Fruit fly (Drosophila melanogaster): ENCODE data around the gene Atg2.
A peak's percentile ranks its signal among the peaks of the same experiment; 100 is the strongest.

Gene Atg2

DNA sequence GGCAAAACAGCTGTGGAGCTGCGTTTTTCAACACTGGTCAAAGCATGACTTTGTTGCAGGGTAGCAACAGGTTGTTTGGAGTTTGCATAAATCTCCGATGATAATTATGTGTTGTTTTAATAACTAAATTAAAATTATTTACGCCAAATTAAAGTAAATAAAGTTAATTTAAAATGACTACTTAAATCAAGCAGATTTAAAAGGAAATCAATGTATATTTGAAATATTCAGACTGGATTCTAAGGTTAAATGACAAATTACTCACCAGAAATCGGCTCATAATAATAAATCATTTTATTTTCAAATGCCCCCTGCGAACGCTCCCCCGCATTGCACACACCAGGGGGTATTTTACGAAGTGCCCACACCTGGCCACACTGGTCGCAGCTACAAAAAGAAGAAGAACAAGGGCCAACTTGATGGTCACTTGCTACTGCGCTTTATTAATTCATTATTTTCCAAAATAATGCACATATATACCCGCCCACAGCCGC, at the start of gene Atg2, which contains the start of gene CG12093:
Gene Atg2 (plus strand): TSS at position 371 of the 494 bp plus-strand sequence.
Gene CG12093 (minus strand): TSS at position 40 of the 494 bp plus-strand sequence.
- peak; percentile 96 for TF ChIP-seq CG11617 (GFP tag; optimal IDR thresholded peaks at IDR 0.05)
- TF ChIP-seq cnc (optimal IDR thresholded peaks at IDR 0.05), result no peak
- TF ChIP-seq CG1620 (GFP tag; optimal IDR thresholded peaks at IDR 0.05), result peak; percentile 95
- peak; percentile 95 for TF ChIP-seq CG33017 (tag; optimal IDR thresholded peaks at IDR 0.05)
- TF ChIP-seq CG12768 (GFP tag; optimal IDR thresholded peaks at IDR 0.05), result peak; percentile 94
- TF ChIP-seq CG14711 (tag; optimal IDR thresholded peaks at IDR 0.05), result peak; percentile 88
- TF ChIP-seq tj (GFP tag; optimal IDR thresholded peaks at IDR 0.05), result peak; percentile 85
- TF ChIP-seq CG7101 (tag; optimal IDR thresholded peaks at IDR 0.05), result peak; percentile 97
- TF ChIP-seq toe (GFP tag; optimal IDR thresholded peaks at IDR 0.05), result peak; percentile 92
- TF ChIP-seq kay (GFP tag; ENCODE audit: borderline replicate concordance), result no peak
- peak; percentile 95 for TF ChIP-seq bab1 (GFP tag; optimal IDR thresholded peaks at IDR 0.05)
- TF ChIP-seq cic (GFP tag; optimal IDR thresholded peaks at IDR 0.05), result peak; percentile 72
- TF ChIP-seq CG5204 (GFP tag; optimal IDR thresholded peaks at IDR 0.05), result no peak
- peak; percentile 88 for TF ChIP-seq ovo (GFP tag; optimal IDR thresholded peaks at IDR 0.05)
- peak; percentile 84 for TF ChIP-seq Hr96 (GFP tag; optimal IDR thresholded peaks at IDR 0.05)
- peak; percentile 88 for TF ChIP-seq Mnt (GFP tag; optimal IDR thresholded peaks at IDR 0.05)
- peak; percentile 95 for TF ChIP-seq CG7045 (GFP tag; optimal IDR thresholded peaks at IDR 0.05)
- TF ChIP-seq Crg-1 (GFP tag; optimal IDR thresholded peaks at IDR 0.05), result peak; percentile 92
- TF ChIP-seq Clk (GFP tag; optimal IDR thresholded peaks at IDR 0.05), result peak; percentile 89
- peak; percentile 82 for TF ChIP-seq pad (GFP tag; optimal IDR thresholded peaks at IDR 0.05)

DNA sequence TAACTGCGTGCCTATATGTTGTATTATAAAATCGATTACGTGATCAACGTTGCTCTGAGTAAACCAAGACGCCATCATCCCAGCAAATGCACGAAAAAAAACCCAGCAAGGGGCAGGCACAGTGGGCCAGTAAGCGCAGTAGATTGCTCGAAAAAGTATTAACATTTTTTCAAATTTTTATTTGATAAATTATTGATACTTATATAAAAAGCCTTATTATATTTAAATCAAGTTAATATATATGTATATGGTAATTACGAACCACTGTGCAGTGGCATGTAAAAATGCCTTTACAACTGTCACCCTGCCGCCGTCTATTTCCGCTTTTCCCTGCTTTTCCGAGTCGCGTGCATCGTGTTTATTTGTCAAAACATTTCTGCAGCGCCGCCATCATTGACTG, 47.1 kb upstream of the Atg2 start:
- TF ChIP-seq bab1 (GFP tag; optimal IDR thresholded peaks at IDR 0.05) (no peak), CG5204 (GFP tag; optimal IDR thresholded peaks at IDR 0.05) (no peak), pad (GFP tag; optimal IDR thresholded peaks at IDR 0.05) (no peak), kay (GFP tag; ENCODE audit: borderline replicate concordance) (no peak), Mnt (GFP tag; optimal IDR thresholded peaks at IDR 0.05) (no peak), toe (GFP tag; optimal IDR thresholded peaks at IDR 0.05) (no peak), CG12768 (GFP tag; optimal IDR thresholded peaks at IDR 0.05) (no peak), Clk (GFP tag; optimal IDR thresholded peaks at IDR 0.05) (no peak), CG14711 (tag; optimal IDR thresholded peaks at IDR 0.05) (no peak), ovo (GFP tag; optimal IDR thresholded peaks at IDR 0.05) (no peak), Crg-1 (GFP tag; optimal IDR thresholded peaks at IDR 0.05) (no peak), CG7101 (tag; optimal IDR thresholded peaks at IDR 0.05) (no peak), CG1620 (GFP tag; optimal IDR thresholded peaks at IDR 0.05) (no peak), tj (GFP tag; optimal IDR thresholded peaks at IDR 0.05) (no peak), CG7045 (GFP tag; optimal IDR thresholded peaks at IDR 0.05) (no peak)

DNA sequence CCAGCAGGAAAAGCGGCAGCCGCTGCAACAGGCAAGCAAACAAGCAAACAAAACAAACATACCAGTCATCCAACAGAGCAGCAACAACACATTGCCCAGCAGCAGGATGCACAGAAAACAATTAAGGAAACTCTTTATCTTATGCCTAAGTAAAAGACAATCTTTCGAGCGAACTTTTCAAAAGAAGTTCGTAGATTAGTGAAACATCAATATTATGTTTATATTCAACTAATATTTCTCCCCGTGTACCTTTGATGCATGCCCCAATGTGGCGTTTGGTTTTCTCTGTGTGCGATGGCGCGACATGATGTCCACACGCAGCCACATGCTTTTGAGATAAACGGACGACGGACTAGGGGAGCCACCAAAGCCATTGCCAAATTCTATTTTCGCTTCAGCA, 43.2 kb upstream of the Atg2 start:
- TF ChIP-seq Clk (GFP tag; optimal IDR thresholded peaks at IDR 0.05) (no peak), CG12768 (GFP tag; optimal IDR thresholded peaks at IDR 0.05) (no peak), CG7101 (tag; optimal IDR thresholded peaks at IDR 0.05) (no peak), toe (GFP tag; optimal IDR thresholded peaks at IDR 0.05) (no peak), CG1620 (GFP tag; optimal IDR thresholded peaks at IDR 0.05) (no peak), pad (GFP tag; optimal IDR thresholded peaks at IDR 0.05) (no peak), CG5204 (GFP tag; optimal IDR thresholded peaks at IDR 0.05) (no peak), cnc (optimal IDR thresholded peaks at IDR 0.05) (no peak), CG11617 (GFP tag; optimal IDR thresholded peaks at IDR 0.05) (no peak), bab1 (GFP tag; optimal IDR thresholded peaks at IDR 0.05) (no peak), Crg-1 (GFP tag; optimal IDR thresholded peaks at IDR 0.05) (no peak), cic (GFP tag; optimal IDR thresholded peaks at IDR 0.05) (no peak), CG7045 (GFP tag; optimal IDR thresholded peaks at IDR 0.05) (no peak), tj (GFP tag; optimal IDR thresholded peaks at IDR 0.05) (no peak), CG33017 (tag; optimal IDR thresholded peaks at IDR 0.05) (no peak), ovo (GFP tag; optimal IDR thresholded peaks at IDR 0.05) (no peak), kay (GFP tag; ENCODE audit: borderline replicate concordance) (no peak), Mnt (GFP tag; optimal IDR thresholded peaks at IDR 0.05) (no peak)

DNA sequence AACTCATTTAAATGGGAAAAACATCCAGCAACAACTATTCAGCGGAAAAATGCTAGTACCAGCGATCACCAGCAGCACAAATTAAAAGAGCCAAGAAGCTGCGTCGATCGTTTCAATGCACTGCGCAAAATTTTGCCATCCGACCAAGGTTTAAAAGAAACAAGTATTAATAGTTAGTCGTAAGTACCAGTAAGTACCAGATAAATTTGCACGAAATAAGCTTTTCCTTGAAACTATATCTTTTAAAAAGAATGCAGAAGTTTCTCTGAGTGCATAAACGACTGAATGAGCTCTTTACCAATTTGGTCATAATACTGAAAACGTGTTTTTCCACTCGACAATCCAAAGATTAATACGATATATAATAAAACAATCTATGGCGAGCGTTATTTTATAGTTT, 40.9 kb upstream of the Atg2 start:
- TF ChIP-seq kay (GFP tag; ENCODE audit: borderline replicate concordance) (peak; percentile 52), toe (GFP tag; optimal IDR thresholded peaks at IDR 0.05) (peak; percentile 23), CG12768 (GFP tag; optimal IDR thresholded peaks at IDR 0.05) (no peak), CG5204 (GFP tag; optimal IDR thresholded peaks at IDR 0.05) (peak; percentile 55), bab1 (GFP tag; optimal IDR thresholded peaks at IDR 0.05) (peak; percentile 33), CG33017 (tag; optimal IDR thresholded peaks at IDR 0.05) (peak; percentile 41), CG7045 (GFP tag; optimal IDR thresholded peaks at IDR 0.05) (peak; percentile 49), Clk (GFP tag; optimal IDR thresholded peaks at IDR 0.05) (no peak), CG1620 (GFP tag; optimal IDR thresholded peaks at IDR 0.05) (no peak), CG11617 (GFP tag; optimal IDR thresholded peaks at IDR 0.05) (no peak), ovo (GFP tag; optimal IDR thresholded peaks at IDR 0.05) (no peak), CG7101 (tag; optimal IDR thresholded peaks at IDR 0.05) (peak; percentile 35), tj (GFP tag; optimal IDR thresholded peaks at IDR 0.05) (no peak), Crg-1 (GFP tag; optimal IDR thresholded peaks at IDR 0.05) (no peak), cnc (optimal IDR thresholded peaks at IDR 0.05) (no peak), Mnt (GFP tag; optimal IDR thresholded peaks at IDR 0.05) (no peak), CG14711 (tag; optimal IDR thresholded peaks at IDR 0.05) (peak; percentile 46), Hr96 (GFP tag; optimal IDR thresholded peaks at IDR 0.05) (peak; percentile 30)

DNA sequence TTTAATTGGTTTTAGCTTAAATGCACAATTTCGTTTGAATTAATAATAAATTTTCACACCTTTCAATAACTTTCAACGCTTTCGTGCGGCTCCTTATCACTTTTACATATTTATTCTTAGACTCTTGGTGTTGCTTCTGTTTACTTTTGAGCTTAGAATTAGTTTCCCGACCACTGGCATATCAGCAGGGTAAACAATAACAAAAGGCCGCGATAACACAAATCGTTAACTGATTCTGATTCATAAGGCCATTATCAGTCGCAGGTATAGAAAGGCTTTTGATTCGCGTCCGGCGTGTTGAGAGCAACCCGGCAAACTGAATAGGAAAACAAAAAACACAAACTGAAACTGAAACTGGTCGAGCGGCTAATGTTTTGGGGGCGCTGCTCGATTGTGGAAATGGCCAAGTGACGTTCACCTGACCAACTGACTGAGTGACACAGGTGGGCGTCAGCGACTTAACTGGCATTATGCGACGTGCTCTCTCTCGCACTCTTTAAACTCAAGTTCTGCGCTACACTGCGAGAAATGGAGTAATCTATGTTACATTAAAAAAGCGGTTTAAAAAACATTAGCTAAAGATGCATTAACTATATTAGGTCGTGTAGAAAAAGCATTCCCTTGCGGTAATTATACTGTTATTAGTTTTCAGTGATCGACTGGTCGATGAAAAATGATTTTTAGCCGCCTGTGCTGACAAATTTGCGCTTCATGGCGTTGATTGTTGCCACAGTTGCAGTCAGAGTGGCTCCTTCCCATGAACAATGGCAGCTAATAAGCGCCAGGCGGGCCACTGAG, 39.6 kb upstream of the Atg2 start:
- TF ChIP-seq cnc (optimal IDR thresholded peaks at IDR 0.05) (no peak), CG7045 (GFP tag; optimal IDR thresholded peaks at IDR 0.05) (no peak), cic (GFP tag; optimal IDR thresholded peaks at IDR 0.05) (peak; percentile 62), CG5204 (GFP tag; optimal IDR thresholded peaks at IDR 0.05) (no peak), kay (GFP tag; ENCODE audit: borderline replicate concordance) (peak; percentile 86)

Data from whole organism, adult.